Fruit fly (Drosophila melanogaster) whole organism, embryonic: ENCODE data around the gene CG6231.

Experiments
- Ada2b ChIP-seq: fragments of 200-800 bp; sonication (Bioruptor generic); IDR thresholded peaks from 2 replicates; pipeline ENCODE4 v1.3.6; 2022; ENCODE audit warnings: missing biosample characterization, missing genetic modification characterization
- Aef1 ChIP-seq: fragments of 200-800 bp; sonication (Bioruptor generic); IDR thresholded peaks from 3 replicates; pipeline ENCODE4 v1.3.6; 2022; ENCODE audit warnings: missing biosample characterization, missing genetic modification characterization
- Atf3 ChIP-seq: fragments of 200-800 bp; sonication (Bioruptor generic); optimal IDR thresholded peaks from 3 replicates; lab custom pipeline; 2016; ENCODE audit warnings: missing biosample characterization, missing genetic modification characterization
- BEAF-32 ChIP-seq: fragments of 200-800 bp; sonication (Bioruptor generic); optimal IDR thresholded peaks from 3 replicates; lab custom pipeline; 2017; ENCODE audit warnings: missing biosample characterization, missing genetic modification characterization, mild to moderate bottlenecking, moderate library complexity, missing genetic modification reagents
- BtbVII ChIP-seq: fragments of 200-800 bp; sonication (Bioruptor generic); optimal IDR thresholded peaks from 3 replicates; lab custom pipeline; 2017; ENCODE audit warnings: missing biosample characterization, mild to moderate bottlenecking, missing genetic modification characterization
- CG12236 ChIP-seq: fragments of 200-800 bp; sonication (Bioruptor generic); optimal IDR thresholded peaks from 2 replicates; lab custom pipeline; 2016; ENCODE audit warnings: missing biosample characterization, missing genetic modification characterization
- CG12391 ChIP-seq: fragments of 200-800 bp; sonication (Bioruptor generic); optimal IDR thresholded peaks from 3 replicates; lab custom pipeline; 2018; ENCODE audit warnings: missing biosample characterization, mild to moderate bottlenecking, missing genetic modification characterization, moderate library complexity
- CG15073 ChIP-seq: fragments of 200-800 bp; sonication (Bioruptor generic); optimal IDR thresholded peaks from 2 replicates; lab custom pipeline; 2016; ENCODE audit warnings: missing biosample characterization, missing genetic modification characterization
- CG16813 ChIP-seq: fragments of 200-800 bp; sonication (Bioruptor generic); IDR thresholded peaks from 3 replicates; pipeline ENCODE4 v1.3.6; 2022; ENCODE audit warnings: missing biosample characterization, missing genetic modification characterization; ENCODE audit not compliant: partially characterized antibody
- CG17361 ChIP-seq: fragments of 200-800 bp; sonication (Bioruptor generic); IDR thresholded peaks from 3 replicates; pipeline ENCODE4 v1.3.6; 2022; ENCODE audit warnings: missing biosample characterization, missing genetic modification characterization
- CG17829 ChIP-seq: fragments of 200-800 bp; optimal IDR thresholded peaks from 2 replicates; lab custom pipeline; 2019; ENCODE audit warnings: missing biosample characterization, mild to moderate bottlenecking, missing genetic modification characterization, moderate library complexity
- CG34422 ChIP-seq: fragments of 200-800 bp; sonication (Bioruptor generic); IDR thresholded peaks from 3 replicates; pipeline ENCODE4 v1.3.6; 2022; ENCODE audit warnings: missing biosample characterization, missing genetic modification characterization
- CG3995 ChIP-seq: fragments of 200-800 bp; sonication (Bioruptor generic); optimal IDR thresholded peaks from 3 replicates; lab custom pipeline; 2016; ENCODE audit warnings: missing biosample characterization, missing genetic modification characterization
- CG42726 ChIP-seq: fragments of 200-800 bp; sonication (Bioruptor generic); IDR thresholded peaks from 2 replicates; pipeline ENCODE4 v1.3.6; 2022; ENCODE audit warnings: missing biosample characterization, missing genetic modification characterization; ENCODE audit not compliant: partially characterized antibody
- CG4360 ChIP-seq: fragments of 200-800 bp; sonication (Bioruptor generic); IDR thresholded peaks from 2 replicates; pipeline ENCODE4 v1.3.6; 2022; ENCODE audit warnings: missing biosample characterization, missing genetic modification characterization
- CG4617 ChIP-seq: fragments of 200-800 bp; sonication (Bioruptor generic); optimal IDR thresholded peaks from 3 replicates; lab custom pipeline; 2016; ENCODE audit warnings: missing biosample characterization, missing genetic modification characterization, borderline replicate concordance
- CG7271 ChIP-seq: fragments of 200-800 bp; sonication (Bioruptor generic); optimal IDR thresholded peaks from 2 replicates; lab custom pipeline; 2018; ENCODE audit warnings: missing biosample characterization, mild to moderate bottlenecking, missing genetic modification characterization, moderate library complexity
- CG7963 ChIP-seq: fragments of 200-800 bp; sonication (Bioruptor generic); IDR thresholded peaks from 3 replicates; pipeline ENCODE4 v1.3.6; 2022; ENCODE audit warnings: missing biosample characterization, missing genetic modification characterization; ENCODE audit not compliant: partially characterized antibody
- CG8924 ChIP-seq: fragments of 200-800 bp; optimal IDR thresholded peaks from 3 replicates; lab custom pipeline; 2019; ENCODE audit warnings: missing biosample characterization, mild to moderate bottlenecking, missing genetic modification characterization, moderate library complexity
- CG9437 ChIP-seq: fragments of 200-800 bp; sonication (Bioruptor generic); optimal IDR thresholded peaks from 2 replicates; lab custom pipeline; 2018; ENCODE audit warnings: missing biosample characterization, mild to moderate bottlenecking, missing genetic modification characterization
- CG9817 ChIP-seq: fragments of 200-800 bp; sonication (Bioruptor generic); optimal IDR thresholded peaks from 2 replicates; lab custom pipeline; 2018; ENCODE audit warnings: missing biosample characterization, mild to moderate bottlenecking, missing genetic modification characterization, moderate library complexity
- Dad ChIP-seq: fragments of 200-800 bp; sonication (Bioruptor generic); optimal IDR thresholded peaks from 3 replicates; lab custom pipeline; 2016; ENCODE audit warnings: missing biosample characterization, missing genetic modification characterization
- E2f2 ChIP-seq: fragments of 200-800 bp; sonication (Bioruptor generic); IDR thresholded peaks from 2 replicates; pipeline ENCODE4 v1.3.6; 2022; ENCODE audit warnings: missing biosample characterization, missing genetic modification characterization
- Gug ChIP-seq: fragments of 200-800 bp; sonication (Bioruptor generic); IDR thresholded peaks from 4 replicates; pipeline ENCODE4 v1.3.6; 2022; ENCODE audit warnings: missing biosample characterization, missing genetic modification characterization
- HmgD ChIP-seq: fragments of 200-800 bp; sonication (Bioruptor generic); optimal IDR thresholded peaks from 3 replicates; lab custom pipeline; 2016; ENCODE audit warnings: missing biosample characterization, missing genetic modification characterization
- Jarid2 ChIP-seq: fragments of 200-800 bp; sonication (Bioruptor generic); optimal IDR thresholded peaks from 3 replicates; lab custom pipeline; 2017; ENCODE audit warnings: mild to moderate bottlenecking, missing biosample characterization, missing genetic modification reagents, missing genetic modification characterization
- PHDP ChIP-seq: fragments of 200-800 bp; sonication (Bioruptor generic); optimal IDR thresholded peaks from 3 replicates; lab custom pipeline; 2018; ENCODE audit warnings: missing biosample characterization, mild to moderate bottlenecking, missing genetic modification characterization, moderate library complexity
- Ptx1 ChIP-seq: fragments of 200-800 bp; sonication (Bioruptor generic); IDR thresholded peaks from 2 replicates; pipeline ENCODE4 v1.3.6; 2022; ENCODE audit warnings: missing biosample characterization, missing genetic modification characterization
- Rfx ChIP-seq: fragments of 200-800 bp; sonication (Bioruptor generic); IDR thresholded peaks from 2 replicates; pipeline ENCODE4 v1.3.6; 2022; ENCODE audit warnings: missing biosample characterization, missing genetic modification characterization
- Vsx1 ChIP-seq: fragments of 200-800 bp; sonication (Bioruptor generic); optimal IDR thresholded peaks from 2 replicates; lab custom pipeline; 2017; ENCODE audit warnings: missing biosample characterization, mild to moderate bottlenecking, missing genetic modification characterization, missing genetic modification reagents
- ato ChIP-seq: fragments of 200-800 bp; sonication (Bioruptor generic); IDR thresholded peaks from 2 replicates; pipeline ENCODE4 v1.3.6; 2022; ENCODE audit warnings: missing biosample characterization, missing genetic modification characterization; ENCODE audit not compliant: partially characterized antibody
- bigmax ChIP-seq: fragments of 200-800 bp; sonication (Bioruptor generic); optimal IDR thresholded peaks from 2 replicates; lab custom pipeline; 2018; ENCODE audit warnings: missing biosample characterization, mild to moderate bottlenecking, missing genetic modification characterization
- chinmo ChIP-seq: fragments of 200-800 bp; sonication (Bioruptor generic); IDR thresholded peaks from 4 replicates; pipeline ENCODE4 v1.3.6; 2022; ENCODE audit warnings: missing biosample characterization, missing genetic modification characterization; ENCODE audit not compliant: partially characterized antibody
- ci ChIP-seq: fragments of 200-800 bp; sonication (Bioruptor generic); IDR thresholded peaks from 3 replicates; pipeline ENCODE4 v1.3.6; 2022; ENCODE audit warnings: missing biosample characterization, missing genetic modification characterization
- danr ChIP-seq: fragments of 200-800 bp; sonication (Bioruptor generic); IDR thresholded peaks from 2 replicates; pipeline ENCODE4 v1.3.6; 2022; ENCODE audit warnings: missing biosample characterization, missing genetic modification characterization
- dpn ChIP-seq, 2 experiments: fragments of 200-800 bp; sonication (Bioruptor generic); optimal IDR thresholded peaks; 3 replicates each; lab custom pipeline; 2016; ENCODE audit warnings: missing biosample characterization in 2 of 2, missing genetic modification characterization in 2 of 2
- ewg ChIP-seq: fragments of 200-800 bp; sonication (Bioruptor generic); optimal IDR thresholded peaks from 3 replicates; lab custom pipeline; 2017; ENCODE audit warnings: mild to moderate bottlenecking, missing biosample characterization, missing genetic modification reagents, missing genetic modification characterization
- ftz-f1 ChIP-seq: fragments of 200-800 bp; sonication (Bioruptor generic); optimal IDR thresholded peaks from 2 replicates; lab custom pipeline; 2016; ENCODE audit warnings: missing biosample characterization, missing genetic modification characterization
- gcm ChIP-seq: fragments of 200-800 bp; sonication (Bioruptor generic); optimal IDR thresholded peaks from 2 replicates; lab custom pipeline; 2019; ENCODE audit warnings: missing biosample characterization, mild to moderate bottlenecking, missing genetic modification characterization, moderate library complexity
- hb ChIP-seq: fragments of 200-800 bp; sonication (Bioruptor generic); IDR thresholded peaks from 3 replicates; pipeline ENCODE4 v1.3.6; 2022; ENCODE audit warnings: missing biosample characterization, missing genetic modification characterization; ENCODE audit not compliant: partially characterized antibody
- hbn ChIP-seq: fragments of 200-800 bp; sonication (Bioruptor generic); IDR thresholded peaks from 2 replicates; pipeline ENCODE4 v1.3.6; 2022; ENCODE audit warnings: missing biosample characterization, missing genetic modification characterization; ENCODE audit not compliant: partially characterized antibody
- ken ChIP-seq: fragments of 200-800 bp; sonication (Bioruptor generic); IDR thresholded peaks from 3 replicates; pipeline ENCODE4 v1.3.6; 2022; ENCODE audit warnings: missing biosample characterization, missing genetic modification characterization
- mirr ChIP-seq: fragments of 200-800 bp; sonication (Bioruptor generic); optimal IDR thresholded peaks from 3 replicates; lab custom pipeline; 2018; ENCODE audit warnings: missing biosample characterization, mild to moderate bottlenecking, missing genetic modification characterization
- odd ChIP-seq: fragments of 200-800 bp; sonication (Bioruptor generic); optimal IDR thresholded peaks from 2 replicates; lab custom pipeline; 2017; ENCODE audit warnings: missing biosample characterization, mild to moderate bottlenecking, missing genetic modification characterization
- shn ChIP-seq: fragments of 200-800 bp; sonication (Bioruptor generic); optimal IDR thresholded peaks from 3 replicates; lab custom pipeline; 2016; ENCODE audit warnings: missing biosample characterization, missing genetic modification characterization
- tap ChIP-seq: fragments of 200-800 bp; optimal IDR thresholded peaks from 3 replicates; lab custom pipeline; 2019; ENCODE audit warnings: missing biosample characterization, mild to moderate bottlenecking, missing genetic modification characterization, moderate library complexity
- tx ChIP-seq: fragments of 200-800 bp; sonication (Bioruptor generic); optimal IDR thresholded peaks from 2 replicates; lab custom pipeline; 2016; ENCODE audit warnings: missing biosample characterization, missing genetic modification characterization
- usp ChIP-seq: fragments of >200 bp; optimal IDR thresholded peaks from 2 replicates; lab custom pipeline; 2017; ENCODE audit warnings: missing biosample characterization, missing genetic modification characterization
- zfh2 ChIP-seq: fragments of 200-800 bp; sonication (Bioruptor generic); optimal IDR thresholded peaks from 2 replicates; lab custom pipeline; 2016; ENCODE audit warnings: missing biosample characterization, missing genetic modification characterization

The CG6231 gene

DNA sequence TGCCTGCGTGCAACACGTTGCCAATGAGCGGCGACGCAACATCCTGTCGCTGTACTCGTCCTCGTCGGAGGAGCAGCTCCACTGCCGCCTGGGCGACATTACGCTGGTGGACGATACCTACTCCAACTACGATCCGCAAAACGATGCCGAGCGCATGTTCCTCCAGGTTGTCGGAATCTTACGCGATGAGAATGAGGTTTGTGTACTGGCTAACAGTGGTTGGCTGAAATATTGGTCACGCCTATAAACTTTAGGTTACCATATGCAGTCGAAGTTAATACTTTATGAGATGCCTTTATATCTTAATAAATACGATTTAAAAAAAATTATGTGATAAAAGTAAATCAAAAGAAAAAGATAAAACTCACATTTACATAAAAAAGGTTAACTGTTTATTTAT is 46.2 kb downstream of the CG6231 start (continued):
- TF ChIP-seq bigmax: no peak

DNA sequence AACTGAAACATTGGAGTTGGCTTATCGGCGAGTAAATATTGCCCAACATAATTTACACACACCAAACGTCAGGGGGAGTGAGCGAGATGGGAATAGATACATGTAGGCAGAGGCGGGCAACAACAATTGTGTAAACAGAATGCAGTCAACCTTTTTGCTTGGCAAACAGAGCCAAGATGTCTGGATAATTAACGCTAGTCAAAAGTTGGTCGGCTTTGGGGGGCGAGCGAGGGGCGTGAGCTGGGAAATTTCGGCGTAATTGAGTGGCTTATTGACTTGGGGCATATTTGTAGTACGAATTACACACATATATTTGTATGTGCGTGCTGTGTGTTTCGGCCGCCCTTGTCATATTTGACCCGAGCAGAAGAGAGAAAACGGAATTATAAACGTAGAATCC is 47.7 kb downstream of the CG6231 start:
- TF ChIP-seq CG8924: peak; percentile 86
- TF ChIP-seq CG3995 (GFP tag; lab: Kevin White, UChicago): no peak
- TF ChIP-seq BtbVII (GFP tag; lab: Kevin White, UChicago): peak; percentile 90
- peak; percentile 55 for TF ChIP-seq E2f2 (GFP tag; lab: Robert Waterston, UW)
- TF ChIP-seq Atf3 (GFP tag; lab: Kevin White, UChicago): peak; percentile 80
- TF ChIP-seq CG42726: no peak
- peak; percentile 49 for TF ChIP-seq CG9817 (tag; lab: Kevin White, UChicago)
- TF ChIP-seq tx (GFP tag; lab: Kevin White, UChicago): peak; percentile 50
- no peak for TF ChIP-seq CG7963 (GFP tag; lab: Robert Waterston, UW)
- peak; percentile 74 for TF ChIP-seq CG7271 (tag; lab: Kevin White, UChicago)
- peak; percentile 33; the same call in 1 of the 2 replicates for TF ChIP-seq danr (GFP tag; lab: Robert Waterston, UW)
- no peak for TF ChIP-seq hbn (GFP tag; lab: Robert Waterston, UW)
- TF ChIP-seq ato: no peak
- TF ChIP-seq CG12236: peak; percentile 92
- 0 out of 3 replicates have a peak, but pooled peaks have one; percentile 39 for TF ChIP-seq CG34422 (GFP tag; lab: Robert Waterston, UW)
- peak; percentile 75 for TF ChIP-seq CG12391 (tag; lab: Kevin White, UChicago)
- TF ChIP-seq Gug (GFP tag; lab: Robert Waterston, UW): no peak
- peak; percentile 51 for TF ChIP-seq Rfx (GFP tag; lab: Robert Waterston, UW)
- peak; percentile 92 for TF ChIP-seq Vsx1 (GFP tag; lab: Kevin White, UChicago)
- peak; percentile 53 for TF ChIP-seq CG4617
- peak; percentile 27; the same call in 1 of the 2 replicates for TF ChIP-seq Ada2b (GFP tag; lab: Robert Waterston, UW)
- peak; percentile 66 to 67 for TF ChIP-seq dpn (GFP tag; optimal IDR thresholded peaks at IDR 0.05; lab: Kevin White, UChicago)
- TF ChIP-seq PHDP (tag; lab: Kevin White, UChicago): peak; percentile 85
- TF ChIP-seq ftz-f1 (GFP tag; lab: Kevin White, UChicago): peak; percentile 17
- TF ChIP-seq CG9437 (GFP tag; lab: Kevin White, UChicago): peak; percentile 45
- TF ChIP-seq ewg (GFP tag; lab: Kevin White, UChicago): peak; percentile 69
- peak; percentile 50 for TF ChIP-seq HmgD (GFP tag; lab: Kevin White, UChicago)
- peak; percentile 94 for TF ChIP-seq odd
- TF ChIP-seq usp (GFP tag; lab: Kevin White, UChicago): no peak
- peak; percentile 78 for TF ChIP-seq CG4360 (GFP tag; lab: Robert Waterston, UW)
- TF ChIP-seq CG15073 (GFP tag; lab: Kevin White, UChicago): no peak
- no peak for TF ChIP-seq Aef1 (GFP tag; lab: Robert Waterston, UW)
- no peak for TF ChIP-seq CG16813 (GFP tag; lab: Robert Waterston, UW)
- no peak for TF ChIP-seq chinmo (GFP tag; lab: Robert Waterston, UW)
- TF ChIP-seq shn (GFP tag; lab: Kevin White, UChicago): peak; percentile 80
- peak; percentile 90 for TF ChIP-seq gcm (GFP tag; lab: Kevin White, UChicago)
- TF ChIP-seq BEAF-32 (GFP tag; lab: Kevin White, UChicago): no peak
- peak; percentile 67; the same call in 2 of the 3 replicates for TF ChIP-seq ken (GFP tag; lab: Robert Waterston, UW)
- TF ChIP-seq zfh2 (GFP tag; lab: Kevin White, UChicago): no peak
- TF ChIP-seq Dad (GFP tag; lab: Kevin White, UChicago): peak; percentile 78
- no peak for TF ChIP-seq hb (GFP tag; lab: Robert Waterston, UW)
- TF ChIP-seq Jarid2 (GFP tag; lab: Kevin White, UChicago): peak; percentile 75
- no peak; the same call in 2 of the 3 replicates for TF ChIP-seq CG17361
- no peak; the same call in 1 of the 2 replicates for TF ChIP-seq Ptx1 (GFP tag; lab: Robert Waterston, UW)
- TF ChIP-seq tap: peak; percentile 84
- TF ChIP-seq mirr (GFP tag; lab: Kevin White, UChicago): peak; percentile 84
- TF ChIP-seq CG17829: peak; percentile 79
- peak; percentile 91 for TF ChIP-seq ci (GFP tag; lab: Robert Waterston, UW)
